Worm (Caenorhabditis elegans) whole organism, L4 larva: ENCODE data around the gene rip-1.

Experiments
- F49E8.2 ChIP-seq: sonication (generic microtip); optimal IDR thresholded peaks from 2 replicates; lab custom pipeline; 2016; ENCODE audit warnings: missing compliant biosample characterization, mild to moderate bottlenecking, missing genetic modification characterization, borderline replicate concordance
- daf-8 ChIP-seq: fragments of 200-800 bp; sonication (Bioruptor generic); IDR thresholded peaks from 2 replicates; pipeline ENCODE4 v1.3.6; 2022; ENCODE audit warnings: missing genetic modification characterization, missing compliant biosample characterization
- lsy-2 ChIP-seq, 2 experiments: fragments of 150-350 bp in 1 of 2; sonication (generic microtip) in 1 of 2; optimal IDR thresholded peaks; 2 replicates each; lab custom pipeline; 2014 to 2017; ENCODE audit warnings: missing biosample characterization in 2 of 2, missing genetic modification characterization in 2 of 2
- mdl-1 ChIP-seq, 2 experiments: fragments of 150-350 bp in 1 of 2; sonication (generic microtip) in 1 of 2; optimal IDR thresholded peaks; 2 replicates each; lab custom pipeline; 2014 to 2017; ENCODE audit warnings: missing biosample characterization in 2 of 2, missing genetic modification characterization in 2 of 2
- mxl-2 ChIP-seq: fragments of 200-800 bp; sonication (Bioruptor generic); conservative IDR thresholded peaks from 2 replicates; pipeline ENCODE4 v1.3.6; 2022; ENCODE audit warnings: missing genetic modification reagents, missing genetic modification characterization, missing compliant biosample characterization
- skn-1 ChIP-seq: fragments of 150-350 bp; optimal IDR thresholded peaks from 2 replicates; lab custom pipeline; 2014; ENCODE audit warnings: missing biosample characterization, missing genetic modification characterization

- TF ChIP-seq daf-8 (GFP tag; lab: Robert Waterston, UW) (no peak), lsy-2 (tag; optimal IDR thresholded peaks at IDR 0.05; lab: Kevin White, UChicago) (no peak), mdl-1 (tag; optimal IDR thresholded peaks at IDR 0.05; lab: Kevin White, UChicago) (peak in 1 of 2 experiments; percentile 9), skn-1 (no peak), F49E8.2 (no peak), mxl-2 (GFP tag; lab: Robert Waterston, UW) (no peak)
Measured at ce11 chrIII:10289790-10290189, 31.2 kb upstream of the rip-1 start.
